Worm (Caenorhabditis elegans) whole organism, early embryonic: ENCODE results near the gene F08F8.7.
"Not testable (repeated sequence)": the region's sequence is repeated elsewhere in the genome, so short reads cannot be mapped to it uniquely, and the experiment has no call there.

Experiments
- B0310.2 ChIP-seq: sonication (generic microtip); optimal IDR thresholded peaks from 2 replicates; lab custom pipeline; 2016; ENCODE audit warnings: mild to moderate bottlenecking, missing genetic modification characterization, missing compliant biosample characterization
- aly-1 ChIP-seq: sonication (generic microtip); optimal IDR thresholded peaks from 2 replicates; lab custom pipeline; 2016; ENCODE audit warnings: missing genetic modification characterization, missing compliant biosample characterization
- ama-1 ChIP-seq: fragments of 150-350 bp; optimal IDR thresholded peaks from 2 replicates; lab custom pipeline; 2014
- ceh-13 ChIP-seq: fragments of 200-800 bp; sonication (Bioruptor generic); optimal IDR thresholded peaks from 2 replicates; lab custom pipeline; 2018; ENCODE audit warnings: mild to moderate bottlenecking, missing genetic modification characterization, missing compliant biosample characterization
- ceh-36 ChIP-seq: sonication (generic microtip); optimal IDR thresholded peaks from 2 replicates; lab custom pipeline; 2016; ENCODE audit warnings: missing genetic modification characterization, inconsistent platforms, missing compliant biosample characterization
- hmbx-1 ChIP-seq: sonication (generic microtip); optimal IDR thresholded peaks from 2 replicates; lab custom pipeline; 2016; ENCODE audit warnings: mild to moderate bottlenecking, missing genetic modification characterization, missing compliant biosample characterization
- hmg-4 ChIP-seq: fragments of 200-800 bp; sonication (Bioruptor generic); optimal IDR thresholded peaks from 2 replicates; lab custom pipeline; 2018; ENCODE audit warnings: mild to moderate bottlenecking, missing genetic modification characterization, missing compliant biosample characterization
- pes-1 ChIP-seq: fragments of 200-800 bp; sonication (Bioruptor generic); IDR thresholded peaks from 2 replicates; pipeline ENCODE4 v1.3.6; 2022; ENCODE audit warnings: missing genetic modification reagents, missing genetic modification characterization, missing compliant biosample characterization
- scrt-1 ChIP-seq: fragments of 200-800 bp; sonication (Bioruptor generic); IDR thresholded peaks from 2 replicates; pipeline ENCODE4 v1.3.6; 2022; ENCODE audit warnings: missing genetic modification characterization, missing compliant biosample characterization
- sea-1 ChIP-seq: fragments of 200-800 bp; sonication (Bioruptor generic); conservative IDR thresholded peaks from 2 replicates; pipeline ENCODE4 v1.3.6; 2022; ENCODE audit warnings: missing genetic modification characterization, missing compliant biosample characterization
- tbx-11 ChIP-seq: fragments of 200-800 bp; sonication (Bioruptor generic); IDR thresholded peaks from 2 replicates; pipeline ENCODE4 v1.3.6; 2022; ENCODE audit warnings: missing genetic modification characterization, missing compliant biosample characterization

DNA sequence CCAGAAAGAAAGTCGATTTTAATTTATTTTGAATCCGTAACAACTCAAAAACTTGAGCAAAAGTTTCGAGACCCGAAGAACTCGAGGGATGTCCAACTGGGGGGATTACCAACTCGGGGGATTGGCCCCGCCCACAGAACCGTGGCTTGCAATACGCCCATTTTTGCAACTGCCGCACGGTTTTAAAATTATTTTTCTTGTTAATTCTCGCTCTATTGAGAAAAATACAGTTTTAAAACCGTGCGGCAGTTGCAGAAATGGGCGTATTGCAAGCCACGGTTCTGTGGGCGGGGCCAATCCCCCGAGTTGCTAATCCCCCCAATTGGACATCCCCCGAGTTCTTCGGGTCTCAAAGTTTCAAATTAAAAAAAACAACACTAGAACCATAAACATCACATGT lies 39.6 kb upstream of the F08F8.7 start:
- TF ChIP-seq scrt-1 (GFP tag; lab: Robert Waterston, UW); ama-1 (lab: Kevin White, UChicago); tbx-11 (GFP tag; lab: Robert Waterston, UW); B0310.2; ceh-13; hmg-4 (GFP tag; lab: Kevin White, UChicago); aly-1 (tag; lab: Kevin White, UChicago); ceh-36; hmbx-1 (tag; lab: Kevin White, UChicago); sea-1: not testable (repeated sequence)
- TF ChIP-seq pes-1 (GFP tag; lab: Robert Waterston, UW) = peak; percentile 44; the same call in 1 of the 2 replicates
